Worm (Caenorhabditis elegans): Measurements from ENCODE around the gene F16G10.3.

DNA sequence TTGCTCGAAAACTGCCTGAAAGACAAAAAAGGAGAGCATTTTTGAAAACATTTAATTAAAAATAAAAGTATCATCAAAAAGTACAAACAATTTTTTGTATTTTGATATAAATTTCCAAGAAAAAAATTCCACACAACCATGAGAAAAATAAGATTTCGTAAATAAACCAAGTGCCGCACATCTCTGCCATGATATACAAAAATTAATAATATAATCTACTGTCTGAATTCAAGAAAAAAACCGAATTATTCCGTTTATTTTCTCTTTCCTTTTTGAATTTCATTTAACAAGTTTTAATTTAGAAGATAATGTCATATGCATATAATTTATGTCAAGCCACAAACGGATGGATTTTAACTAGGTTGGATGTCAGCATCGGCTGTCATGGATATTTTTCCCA is 49.7 kb downstream of the F16G10.3 start, which contains the start of gene F42G2.2:
- TF ChIP-seq ets-5 (GFP tag; IDR thresholded peaks at IDR 0.05) (no peak), dpl-1 (GFP tag; optimal IDR thresholded peaks at IDR 0.05) (no peak), nhr-237 (tag; optimal IDR thresholded peaks at IDR 0.05) (no peak), blmp-1 (tag; optimal IDR thresholded peaks at IDR 0.05) (no peak), nhr-77 (tag; optimal IDR thresholded peaks at IDR 0.05) (no peak), lsy-2 (tag; optimal IDR thresholded peaks at IDR 0.05) (no peak), fos-1 (tag; optimal IDR thresholded peaks at IDR 0.05) (no peak), lin-39 (tag; optimal IDR thresholded peaks at IDR 0.05) (no peak)

Measured in whole organism, L1 larva.